6 worm cellular contexts compared by ENCODE assay signal in genomic region chrII:7921155-7921554, ce11.
A peak's percentile ranks its signal among the peaks of the same experiment; 100 is the strongest.
TF ChIP-seq lines count a peak whose summit lies in the region.

No protein-coding gene starts in this region.

TF ChIP-seq in whole organism, L1 larva, 84 proteins besides CTCF, POLR2A, EP300 and RAD21 (continues in another document):
- peak; percentile 88 for TF ChIP-seq fkh-10 (GFP tag; optimal IDR thresholded peaks at IDR 0.05; lab: Kevin White, UChicago)
- TF ChIP-seq lin-15B (tag; optimal IDR thresholded peaks at IDR 0.05; lab: Kevin White, UChicago), result no peak
- peak; percentile 76 for TF ChIP-seq ces-1 (GFP tag; optimal IDR thresholded peaks at IDR 0.05; lab: Kevin White, UChicago)
- peak in 1 of 3 experiments; percentile 33 for TF ChIP-seq ceh-82 (tag; optimal IDR thresholded peaks at IDR 0.05; lab: Kevin White, UChicago)
- no peak for TF ChIP-seq ceh-90 (tag; optimal IDR thresholded peaks at IDR 0.05; lab: Kevin White, UChicago)
- no peak for TF ChIP-seq grh-1 (GFP tag; IDR thresholded peaks at IDR 0.05; lab: Robert Waterston, UW)
- TF ChIP-seq unc-130 (tag; optimal IDR thresholded peaks at IDR 0.05; lab: Kevin White, UChicago), result no peak
- TF ChIP-seq unc-98 (GFP tag; IDR thresholded peaks at IDR 0.05; lab: Robert Waterston, UW), result no peak
- TF ChIP-seq ceh-63 (GFP tag; optimal IDR thresholded peaks at IDR 0.05; lab: Kevin White, UChicago), result no peak
- TF ChIP-seq sptf-1 (tag; optimal IDR thresholded peaks at IDR 0.05; lab: Kevin White, UChicago), result no peak
- no peak for TF ChIP-seq hlh-17 (GFP tag; optimal IDR thresholded peaks at IDR 0.05; lab: Kevin White, UChicago; ENCODE audit: borderline replicate concordance)
- no peak for TF ChIP-seq pqm-1 (tag; optimal IDR thresholded peaks at IDR 0.05; lab: Kevin White, UChicago)
- no peak for TF ChIP-seq dpl-1 (GFP tag; optimal IDR thresholded peaks at IDR 0.05; lab: Kevin White, UChicago)
- TF ChIP-seq nhr-71 (tag; optimal IDR thresholded peaks at IDR 0.05; lab: Kevin White, UChicago), result peak; percentile 55
- TF ChIP-seq tbx-2 (tag; optimal IDR thresholded peaks at IDR 0.05; lab: Kevin White, UChicago), result peak; percentile 11

TF ChIP-seq in whole organism, L2 larva, 48 proteins besides CTCF, POLR2A, EP300 and RAD21:
- TF ChIP-seq nhr-129 (tag; optimal IDR thresholded peaks at IDR 0.05; lab: Kevin White, UChicago) (peak; percentile 21), nhr-6 (tag; optimal IDR thresholded peaks at IDR 0.05; lab: Kevin White, UChicago) (no peak), elt-3 (tag; optimal IDR thresholded peaks at IDR 0.05; lab: Kevin White, UChicago) (no peak), egl-27 (tag; optimal IDR thresholded peaks at IDR 0.05; lab: Kevin White, UChicago) (no peak), nhr-21 (tag; optimal IDR thresholded peaks at IDR 0.05; lab: Kevin White, UChicago) (no peak), nhr-23 (tag; optimal IDR thresholded peaks at IDR 0.05; lab: Kevin White, UChicago) (no peak), crh-2 (tag; optimal IDR thresholded peaks at IDR 0.05; lab: Kevin White, UChicago) (peak; percentile 1), nhr-11 (tag; optimal IDR thresholded peaks at IDR 0.05; lab: Kevin White, UChicago) (no peak), sma-3 (GFP tag; optimal IDR thresholded peaks at IDR 0.05; lab: Kevin White, UChicago) (no peak), nhr-12 (tag; optimal IDR thresholded peaks at IDR 0.05; lab: Kevin White, UChicago) (no peak), sma-9 (GFP tag; optimal IDR thresholded peaks at IDR 0.05; lab: Kevin White, UChicago) (peak; percentile 4), sma-9 (tag; optimal IDR thresholded peaks at IDR 0.05; lab: Kevin White, UChicago) (no peak)

TF ChIP-seq in whole organism, L3 larva, 47 proteins besides CTCF, POLR2A, EP300 and RAD21:
- peak; percentile 76 for TF ChIP-seq fkh-10 (GFP tag; optimal IDR thresholded peaks at IDR 0.05; lab: Kevin White, UChicago)
- TF ChIP-seq nhr-11 (tag; optimal IDR thresholded peaks at IDR 0.05; lab: Kevin White, UChicago), result no peak
- no peak for TF ChIP-seq lin-15B (tag; optimal IDR thresholded peaks at IDR 0.05; lab: Kevin White, UChicago)
- no peak for TF ChIP-seq tbx-2 (tag; optimal IDR thresholded peaks at IDR 0.05; lab: Kevin White, UChicago)

TF ChIP-seq in whole organism, L4 larva, 104 proteins besides CTCF, POLR2A, EP300 and RAD21:
- TF ChIP-seq duxl-1 (tag; optimal IDR thresholded peaks at IDR 0.05; lab: Kevin White, UChicago; ENCODE audit: poor library complexity) (no peak), ZK337.2 (GFP tag; IDR thresholded peaks at IDR 0.05; lab: Robert Waterston, UW) (no peak), ces-1 (GFP tag; optimal IDR thresholded peaks at IDR 0.05; lab: Kevin White, UChicago) (peak; percentile 72), nhr-10 (tag; optimal IDR thresholded peaks at IDR 0.05; lab: Kevin White, UChicago) (no peak), ctbp-1 (GFP tag; IDR thresholded peaks at IDR 0.05; lab: Robert Waterston, UW) (0 out of 2 replicates have a peak, but pooled peaks have one; percentile 52), nhr-48 (tag; optimal IDR thresholded peaks at IDR 0.05; lab: Kevin White, UChicago) (no peak), fkh-10 (GFP tag; optimal IDR thresholded peaks at IDR 0.05; lab: Kevin White, UChicago) (peak; percentile 70), R02D3.7 (tag; optimal IDR thresholded peaks at IDR 0.05; lab: Kevin White, UChicago) (no peak), tag-97 (GFP tag; IDR thresholded peaks at IDR 0.05; lab: Robert Waterston, UW) (no peak), unc-62 (GFP tag; optimal IDR thresholded peaks at IDR 0.05 in 1 of 2; lab: Kevin White, UChicago) (peak in 1 of 2 experiments; percentile 97), unc-62 (tag; optimal IDR thresholded peaks at IDR 0.05; lab: Kevin White, UChicago) (no peak), aha-1 (tag; lab: Kevin White, UChicago) (no peak)

TF ChIP-seq in whole organism, late embryonic, 69 proteins besides CTCF, POLR2A, EP300 and RAD21:
- TF ChIP-seq unc-42 (tag; optimal IDR thresholded peaks at IDR 0.05; lab: Kevin White, UChicago) (peak; percentile 93), pat-9 (tag; optimal IDR thresholded peaks at IDR 0.05; lab: Kevin White, UChicago) (no peak)

TF ChIP-seq in whole organism, mixed stage, embryonic, 35 proteins besides CTCF, POLR2A, EP300 and RAD21:
- TF ChIP-seq nhr-2 (tag; optimal IDR thresholded peaks at IDR 0.05; lab: Kevin White, UChicago) (no peak), ces-1 (GFP tag; optimal IDR thresholded peaks at IDR 0.05; lab: Kevin White, UChicago) (peak; percentile 94)

Comparison
In these comparisons a context has a peak if more than half of its experiments do, and no peak if none do; other contexts are left out.
1. Of the 29 proteins assayed by ChIP-seq in both whole organism, L4 larva and whole organism, L1 larva: peak only in whole organism, L4 larva: none; only in whole organism, L1 larva: none; in both: ces-1 and fkh-10; in neither: 25; mixed calls (peak in some experiments, not most) for 2.